Worm (Caenorhabditis elegans) whole organism, L3 larva: ENCODE measurements around the gene srh-116.

Source experiments
- ceh-82 ChIP-seq: fragments of 150-350 bp; optimal IDR thresholded peaks from 2 replicates; lab custom pipeline; 2014; ENCODE audit warnings: missing biosample characterization, missing genetic modification characterization
- elt-1 ChIP-seq: fragments of 150-350 bp; optimal IDR thresholded peaks from 2 replicates; lab custom pipeline; 2014; ENCODE audit warnings: missing biosample characterization, missing genetic modification characterization
- elt-3 ChIP-seq, 3 experiments: fragments of 150-350 bp in 1 of 3; sonication (generic microtip) in 2 of 3; optimal IDR thresholded peaks; 2 replicates in 2 of 3; 4 replicates in 1 of 3; lab custom pipeline; 2014 to 2017; ENCODE audit warnings: missing biosample characterization in 3 of 3, missing genetic modification characterization in 3 of 3
- nhr-28 ChIP-seq: fragments of 150-350 bp; optimal IDR thresholded peaks from 2 replicates; lab custom pipeline; 2014; ENCODE audit warnings: missing biosample characterization, missing genetic modification characterization
- nhr-76 ChIP-seq: fragments of 150-350 bp; sonication (generic microtip); optimal IDR thresholded peaks from 5 replicates; lab custom pipeline; 2014; ENCODE audit warnings: missing biosample characterization, missing genetic modification characterization
- pha-4 ChIP-seq: fragments of 150-350 bp; optimal IDR thresholded peaks from 2 replicates; lab custom pipeline; 2014; ENCODE audit warnings: missing biosample characterization, missing genetic modification reagents, missing genetic modification characterization
- zag-1 ChIP-seq: fragments of 150-350 bp; optimal IDR thresholded peaks from 2 replicates; lab custom pipeline; 2014; ENCODE audit warnings: missing biosample characterization, missing genetic modification characterization
- ztf-4 ChIP-seq: fragments of 150-350 bp; optimal IDR thresholded peaks from 2 replicates; lab custom pipeline; 2014; ENCODE audit warnings: missing biosample characterization, missing genetic modification characterization

- no peak for TF ChIP-seq ztf-4 (tag; lab: Kevin White, UChicago)
- TF ChIP-seq pha-4, result no peak
- no peak for TF ChIP-seq elt-1 (tag; lab: Kevin White, UChicago)
- no peak for TF ChIP-seq zag-1 (tag; lab: Kevin White, UChicago)
- TF ChIP-seq ceh-82 (tag; lab: Kevin White, UChicago), result no peak
- TF ChIP-seq elt-3 (tag; optimal IDR thresholded peaks at IDR 0.05; lab: Kevin White, UChicago), result no peak
- TF ChIP-seq nhr-28, result no peak
- TF ChIP-seq nhr-76 (tag; lab: Kevin White, UChicago), result no peak
Measured at ce11 chrV:17225389-17225788, 29.5 kb downstream of the srh-116 start, which contains the start of gene scl-25.
